Fruit fly (Drosophila melanogaster) whole organism, embryonic: Measurements from ENCODE around the gene EMC10.

ENCODE experiments used
- Abd-B ChIP-seq: fragments of 200-800 bp; sonication (Bioruptor generic); optimal IDR thresholded peaks from 2 replicates; lab custom pipeline; 2018; ENCODE audit warnings: missing biosample characterization, mild to moderate bottlenecking, missing genetic modification characterization, moderate library complexity
- B-H2 ChIP-seq: fragments of 200-800 bp; sonication (Bioruptor generic); optimal IDR thresholded peaks from 2 replicates; lab custom pipeline; 2018; ENCODE audit warnings: missing biosample characterization, mild to moderate bottlenecking, missing genetic modification characterization
- CG10267 ChIP-seq: fragments of 200-800 bp; sonication (Bioruptor generic); optimal IDR thresholded peaks from 2 replicates; lab custom pipeline; 2018; ENCODE audit warnings: missing biosample characterization, mild to moderate bottlenecking, missing genetic modification characterization, moderate library complexity
- CG10654 ChIP-seq: fragments of 200-800 bp; sonication (Bioruptor generic); optimal IDR thresholded peaks from 2 replicates; lab custom pipeline; 2016; ENCODE audit warnings: missing biosample characterization, missing genetic modification characterization
- CG12071 ChIP-seq: fragments of 200-800 bp; sonication (Bioruptor generic); optimal IDR thresholded peaks from 3 replicates; lab custom pipeline; 2018; ENCODE audit warnings: missing biosample characterization, mild to moderate bottlenecking, missing genetic modification characterization
- CG12744 ChIP-seq: fragments of 200-800 bp; sonication (Bioruptor generic); optimal IDR thresholded peaks from 2 replicates; lab custom pipeline; 2016; ENCODE audit warnings: missing biosample characterization, missing genetic modification characterization
- CG12942 ChIP-seq: fragments of 200-800 bp; sonication (Bioruptor generic); optimal IDR thresholded peaks from 3 replicates; lab custom pipeline; 2016; ENCODE audit warnings: missing biosample characterization, missing genetic modification characterization
- CG14710 ChIP-seq: fragments of 200-800 bp; sonication (Bioruptor generic); optimal IDR thresholded peaks from 3 replicates; lab custom pipeline; 2019; ENCODE audit warnings: missing biosample characterization, mild to moderate bottlenecking, missing genetic modification characterization, moderate library complexity
- CG1529 ChIP-seq: fragments of 200-800 bp; sonication (Bioruptor generic); optimal IDR thresholded peaks from 3 replicates; lab custom pipeline; 2018; ENCODE audit warnings: missing biosample characterization, missing genetic modification characterization
- CG18599 ChIP-seq: fragments of 200-800 bp; sonication (Bioruptor generic); optimal IDR thresholded peaks from 3 replicates; lab custom pipeline; 2017; ENCODE audit warnings: missing biosample characterization, missing genetic modification characterization, mild to moderate bottlenecking, moderate library complexity, missing genetic modification reagents
- CG2116 ChIP-seq: fragments of 200-800 bp; sonication (Bioruptor generic); optimal IDR thresholded peaks from 3 replicates; lab custom pipeline; 2018; ENCODE audit warnings: missing biosample characterization, mild to moderate bottlenecking, missing genetic modification characterization
- CG2199 ChIP-seq: fragments of 200-800 bp; sonication (Bioruptor generic); IDR thresholded peaks from 3 replicates; pipeline ENCODE4 v1.3.6; 2022; ENCODE audit warnings: missing biosample characterization, missing genetic modification characterization
- CG2678 ChIP-seq: fragments of 200-800 bp; sonication (Bioruptor generic); optimal IDR thresholded peaks from 3 replicates; lab custom pipeline; 2019; ENCODE audit warnings: missing biosample characterization, mild to moderate bottlenecking, missing genetic modification characterization, moderate library complexity
- CG34224 ChIP-seq: fragments of 200-800 bp; sonication (Bioruptor generic); IDR thresholded peaks from 3 replicates; pipeline ENCODE4 v1.3.6; 2022; ENCODE audit warnings: missing biosample characterization, missing genetic modification characterization; ENCODE audit not compliant: partially characterized antibody
- CG6689 ChIP-seq: fragments of 200-800 bp; sonication (Bioruptor generic); IDR thresholded peaks from 2 replicates; pipeline ENCODE4 v1.3.6; 2022; ENCODE audit warnings: missing biosample characterization, missing genetic modification characterization
- CG7372 ChIP-seq: fragments of 200-800 bp; sonication (Bioruptor generic); IDR thresholded peaks from 2 replicates; pipeline ENCODE4 v1.3.6; 2022; ENCODE audit warnings: missing biosample characterization, missing genetic modification characterization
- CG7786 ChIP-seq: fragments of 200-800 bp; sonication (Bioruptor generic); optimal IDR thresholded peaks from 2 replicates; lab custom pipeline; 2016; ENCODE audit warnings: missing biosample characterization, missing genetic modification characterization
- CG8089 ChIP-seq: fragments of 200-800 bp; sonication (Bioruptor generic); optimal IDR thresholded peaks from 3 replicates; lab custom pipeline; 2016; ENCODE audit warnings: missing biosample characterization, missing genetic modification characterization
- CG9215 ChIP-seq: fragments of 200-800 bp; sonication (Bioruptor generic); IDR thresholded peaks from 2 replicates; pipeline ENCODE4 v1.3.6; 2022; ENCODE audit warnings: missing biosample characterization, missing genetic modification characterization
- CHES-1-like ChIP-seq: fragments of 200-800 bp; sonication (Bioruptor generic); optimal IDR thresholded peaks from 2 replicates; lab custom pipeline; 2016; ENCODE audit warnings: missing biosample characterization, missing genetic modification characterization
- Camta ChIP-seq: fragments of 200-800 bp; sonication (Bioruptor generic); optimal IDR thresholded peaks from 2 replicates; lab custom pipeline; 2016; ENCODE audit warnings: missing biosample characterization, missing genetic modification characterization
- Chrac-16 ChIP-seq: fragments of 200-800 bp; sonication (Bioruptor generic); optimal IDR thresholded peaks from 3 replicates; lab custom pipeline; 2016; ENCODE audit warnings: missing biosample characterization, missing genetic modification characterization
- CkIIα-i1 ChIP-seq: fragments of 200-800 bp; sonication (Bioruptor generic); IDR thresholded peaks from 2 replicates; pipeline ENCODE4 v1.3.6; 2022; ENCODE audit warnings: missing biosample characterization, missing genetic modification characterization
- Dp ChIP-seq: fragments of 200-800 bp; sonication (Bioruptor generic); optimal IDR thresholded peaks from 2 replicates; lab custom pipeline; 2018; ENCODE audit warnings: missing biosample characterization, mild to moderate bottlenecking, missing genetic modification characterization, moderate library complexity
- Fer3 ChIP-seq: fragments of 200-800 bp; sonication (Bioruptor generic); optimal IDR thresholded peaks from 2 replicates; lab custom pipeline; 2018; ENCODE audit warnings: missing biosample characterization, mild to moderate bottlenecking, missing genetic modification characterization, moderate library complexity
- Gug ChIP-seq: fragments of 200-800 bp; sonication (Bioruptor generic); IDR thresholded peaks from 4 replicates; pipeline ENCODE4 v1.3.6; 2022; ENCODE audit warnings: missing biosample characterization, missing genetic modification characterization
- Hey ChIP-seq: fragments of 200-800 bp; sonication (Bioruptor generic); optimal IDR thresholded peaks from 3 replicates; lab custom pipeline; 2018; ENCODE audit warnings: missing biosample characterization, mild to moderate bottlenecking, missing genetic modification characterization
- Lim3 ChIP-seq: fragments of 200-800 bp; sonication (Bioruptor generic); IDR thresholded peaks from 2 replicates; pipeline ENCODE4 v1.3.6; 2022; ENCODE audit warnings: missing biosample characterization, missing genetic modification characterization
- Max ChIP-seq: fragments of 200-800 bp; sonication (Bioruptor generic); optimal IDR thresholded peaks from 2 replicates; lab custom pipeline; 2016; ENCODE audit warnings: missing biosample characterization, mild to moderate bottlenecking, missing genetic modification characterization
- Myb ChIP-seq: fragments of 200-800 bp; sonication (Bioruptor generic); optimal IDR thresholded peaks from 2 replicates; lab custom pipeline; 2016; ENCODE audit warnings: missing biosample characterization, missing genetic modification characterization
- Nf-YC ChIP-seq: fragments of 200-800 bp; optimal IDR thresholded peaks from 3 replicates; lab custom pipeline; 2019; ENCODE audit warnings: missing biosample characterization, mild to moderate bottlenecking, missing genetic modification characterization, moderate library complexity
- Optix ChIP-seq: fragments of 200-800 bp; sonication (Bioruptor generic); IDR thresholded peaks from 3 replicates; pipeline ENCODE4 v1.3.6; 2022; ENCODE audit warnings: missing biosample characterization, missing genetic modification characterization
- Ssrp ChIP-seq: fragments of 200-800 bp; sonication (Bioruptor generic); optimal IDR thresholded peaks from 2 replicates; lab custom pipeline; 2018; ENCODE audit warnings: missing biosample characterization, mild to moderate bottlenecking, missing genetic modification characterization, moderate library complexity
- Xrp1 ChIP-seq: fragments of 200-800 bp; sonication (Bioruptor generic); IDR thresholded peaks from 2 replicates; pipeline ENCODE4 v1.3.6; 2022; ENCODE audit warnings: missing biosample characterization, missing genetic modification characterization
- ab ChIP-seq: fragments of 200-800 bp; sonication (Bioruptor generic); optimal IDR thresholded peaks from 2 replicates; lab custom pipeline; 2016; ENCODE audit warnings: missing biosample characterization, missing genetic modification characterization
- abd-A ChIP-seq: fragments of 200-800 bp; sonication (Bioruptor generic); optimal IDR thresholded peaks from 3 replicates; lab custom pipeline; 2019; ENCODE audit warnings: missing biosample characterization, mild to moderate bottlenecking, missing genetic modification characterization, moderate library complexity
- ac ChIP-seq: fragments of 200-800 bp; sonication (Bioruptor generic); optimal IDR thresholded peaks from 3 replicates; lab custom pipeline; 2017; ENCODE audit warnings: missing biosample characterization, mild to moderate bottlenecking, missing genetic modification characterization
- ato ChIP-seq: fragments of 200-800 bp; sonication (Bioruptor generic); IDR thresholded peaks from 2 replicates; pipeline ENCODE4 v1.3.6; 2022; ENCODE audit warnings: missing biosample characterization, missing genetic modification characterization; ENCODE audit not compliant: partially characterized antibody
- chn ChIP-seq: fragments of 200-800 bp; sonication (Bioruptor generic); optimal IDR thresholded peaks from 2 replicates; lab custom pipeline; 2016; ENCODE audit warnings: missing biosample characterization, missing genetic modification characterization
- crp ChIP-seq, 2 experiments: fragments of 200-800 bp; sonication (Bioruptor generic); optimal IDR thresholded peaks; 2 replicates in 1 of 2; 3 replicates in 1 of 2; lab custom pipeline; 2017; ENCODE audit warnings: missing biosample characterization in 2 of 2, missing genetic modification characterization in 2 of 2, mild to moderate bottlenecking in 1 of 2, moderate library complexity in 1 of 2
- dysf ChIP-seq: fragments of 200-800 bp; sonication (Bioruptor generic); IDR thresholded peaks from 3 replicates; pipeline ENCODE4 v1.3.6; 2022; ENCODE audit warnings: missing biosample characterization, missing genetic modification characterization
- en ChIP-seq: fragments of 200-800 bp; sonication (Bioruptor generic); optimal IDR thresholded peaks from 2 replicates; lab custom pipeline; 2016; ENCODE audit warnings: missing biosample characterization, missing genetic modification characterization
- fd96Cb ChIP-seq: fragments of 200-800 bp; sonication (Bioruptor generic); optimal IDR thresholded peaks from 2 replicates; lab custom pipeline; 2018; ENCODE audit warnings: missing biosample characterization, mild to moderate bottlenecking, missing genetic modification characterization, moderate library complexity
- gfzf ChIP-seq: fragments of 200-800 bp; sonication (Bioruptor generic); optimal IDR thresholded peaks from 2 replicates; lab custom pipeline; 2016; ENCODE audit warnings: missing biosample characterization, mild to moderate bottlenecking, missing genetic modification characterization, moderate library complexity
- ham ChIP-seq: fragments of 200-800 bp; sonication (Bioruptor generic); IDR thresholded peaks from 2 replicates; pipeline ENCODE4 v1.3.6; 2022; ENCODE audit warnings: missing biosample characterization, missing genetic modification characterization
- ken ChIP-seq: fragments of 200-800 bp; sonication (Bioruptor generic); IDR thresholded peaks from 3 replicates; pipeline ENCODE4 v1.3.6; 2022; ENCODE audit warnings: missing biosample characterization, missing genetic modification characterization
- knrl ChIP-seq: fragments of 200-800 bp; sonication (Bioruptor generic); IDR thresholded peaks from 3 replicates; pipeline ENCODE4 v1.3.6; 2022; ENCODE audit warnings: missing biosample characterization, missing genetic modification characterization; ENCODE audit not compliant: partially characterized antibody
- mld ChIP-seq: fragments of 200-800 bp; sonication (Bioruptor generic); IDR thresholded peaks from 3 replicates; pipeline ENCODE4 v1.3.6; 2022; ENCODE audit warnings: missing biosample characterization, missing genetic modification characterization; ENCODE audit not compliant: partially characterized antibody
- psq ChIP-seq: fragments of 200-800 bp; sonication (Bioruptor generic); optimal IDR thresholded peaks from 2 replicates; lab custom pipeline; 2017; ENCODE audit warnings: missing biosample characterization, missing genetic modification characterization
- shn ChIP-seq: fragments of 200-800 bp; sonication (Bioruptor generic); optimal IDR thresholded peaks from 3 replicates; lab custom pipeline; 2016; ENCODE audit warnings: missing biosample characterization, missing genetic modification characterization
- sr ChIP-seq: fragments of 200-800 bp; sonication (Bioruptor generic); IDR thresholded peaks from 3 replicates; pipeline ENCODE4 v1.3.6; 2022; ENCODE audit warnings: missing biosample characterization, missing genetic modification characterization
- sug ChIP-seq: fragments of 200-800 bp; optimal IDR thresholded peaks from 2 replicates; lab custom pipeline; 2019; ENCODE audit warnings: missing biosample characterization, mild to moderate bottlenecking, missing genetic modification characterization, moderate library complexity

The EMC10 gene

DNA sequence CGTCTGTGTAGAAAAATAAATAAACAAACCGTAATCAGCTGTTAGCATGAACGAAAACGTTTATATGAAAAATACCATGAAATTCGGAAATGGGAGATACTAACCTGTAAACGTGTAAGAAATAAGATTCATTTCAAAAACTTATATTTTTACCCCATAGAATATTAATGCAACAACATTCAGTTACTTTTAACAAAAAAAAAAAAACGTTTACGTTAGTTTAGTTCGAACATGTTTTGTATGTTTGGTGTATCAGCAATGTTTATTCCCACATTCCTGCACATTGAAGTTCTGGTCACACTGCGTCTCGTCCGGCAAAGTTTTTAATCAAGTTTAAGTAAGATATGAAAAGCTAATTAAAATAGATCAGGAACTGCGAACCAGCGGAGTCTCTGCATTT is 43.4 kb downstream of the EMC10 start, which contains the start of the genes S1P and CG11307:
Gene S1P (minus strand): TSS at position 23 of the 400 bp plus-strand sequence.
Gene CG11307 (plus strand): TSS at position 270 of the 400 bp plus-strand sequence.
- no peak for TF ChIP-seq CG9215
- no peak for TF ChIP-seq ato (GFP tag; lab: Robert Waterston, UW)
- TF ChIP-seq sr: no peak
- no peak for TF ChIP-seq CG10654 (GFP tag; lab: Kevin White, UChicago)
- no peak for TF ChIP-seq ham (GFP tag; lab: Robert Waterston, UW)
- no peak for TF ChIP-seq CHES-1-like (GFP tag; lab: Kevin White, UChicago)
- TF ChIP-seq CG12744 (GFP tag; lab: Kevin White, UChicago): no peak
- TF ChIP-seq Abd-B (GFP tag; lab: Kevin White, UChicago): no peak
- no peak for TF ChIP-seq CG2678
- no peak for TF ChIP-seq CG7372
- peak; percentile 15 to 88 for TF ChIP-seq crp (GFP tag; optimal IDR thresholded peaks at IDR 0.05; lab: Kevin White, UChicago)
- TF ChIP-seq en: no peak
- TF ChIP-seq CG10267 (tag; lab: Kevin White, UChicago): peak; percentile 36
- no peak for TF ChIP-seq CG12071
- TF ChIP-seq chn (GFP tag; lab: Kevin White, UChicago): no peak
- no peak for TF ChIP-seq psq (GFP tag; lab: Kevin White, UChicago)
- TF ChIP-seq Optix (GFP tag; lab: Robert Waterston, UW): no peak
- TF ChIP-seq abd-A: no peak
- peak; percentile 6 for TF ChIP-seq Myb (GFP tag; lab: Kevin White, UChicago)
- no peak for TF ChIP-seq mld (GFP tag; lab: Robert Waterston, UW)
- no peak for TF ChIP-seq Max (GFP tag; lab: Kevin White, UChicago)
- TF ChIP-seq Nf-YC: no peak
- TF ChIP-seq ab (GFP tag; lab: Kevin White, UChicago): no peak
- peak; percentile 35 for TF ChIP-seq Dp
- TF ChIP-seq CG7786 (GFP tag; lab: Kevin White, UChicago): no peak
- no peak for TF ChIP-seq CG6689 (GFP tag; lab: Robert Waterston, UW)
- TF ChIP-seq Lim3 (GFP tag; lab: Robert Waterston, UW): no peak
- no peak for TF ChIP-seq Gug (GFP tag; lab: Robert Waterston, UW)
- no peak for TF ChIP-seq Xrp1 (GFP tag; lab: Robert Waterston, UW)
- no peak for TF ChIP-seq ken
- no peak for TF ChIP-seq shn (GFP tag; lab: Kevin White, UChicago)
- TF ChIP-seq CG12942 (GFP tag; lab: Kevin White, UChicago): no peak
- no peak for TF ChIP-seq sug
- no peak for TF ChIP-seq CkIIα-i1 (GFP tag; lab: Robert Waterston, UW)
- peak; percentile 90 for TF ChIP-seq gfzf
- TF ChIP-seq fd96Cb (tag; lab: Kevin White, UChicago): no peak
- TF ChIP-seq CG18599 (GFP tag; lab: Kevin White, UChicago): no peak
- TF ChIP-seq CG2199 (GFP tag; lab: Robert Waterston, UW): no peak
- no peak for TF ChIP-seq Ssrp
- no peak for TF ChIP-seq knrl (GFP tag; lab: Robert Waterston, UW)
- no peak for TF ChIP-seq CG1529 (GFP tag; lab: Kevin White, UChicago)
- TF ChIP-seq Chrac-16 (GFP tag; lab: Kevin White, UChicago): no peak
- peak; percentile 46 for TF ChIP-seq CG14710 (tag; lab: Kevin White, UChicago)
- TF ChIP-seq Fer3 (tag; lab: Kevin White, UChicago): no peak
- TF ChIP-seq CG8089: no peak
- no peak for TF ChIP-seq Camta
- no peak for TF ChIP-seq CG34224 (GFP tag; lab: Robert Waterston, UW)
- no peak for TF ChIP-seq B-H2 (GFP tag; lab: Kevin White, UChicago)
- TF ChIP-seq dysf: no peak
- TF ChIP-seq CG2116 (GFP tag; lab: Kevin White, UChicago): peak; percentile 44
- no peak for TF ChIP-seq Hey (tag; lab: Kevin White, UChicago)
- no peak for TF ChIP-seq ac
